Fruit fly (Drosophila melanogaster) whole organism, embryonic: ENCODE data around the gene WRNexo.

Experiments
- Bgb ChIP-seq: fragments of 200-800 bp; sonication (Bioruptor generic); IDR thresholded peaks from 2 replicates; pipeline ENCODE4 v1.3.6; 2022; ENCODE audit warnings: missing biosample characterization, missing genetic modification characterization; ENCODE audit not compliant: partially characterized antibody
- CG10654 ChIP-seq: fragments of 200-800 bp; sonication (Bioruptor generic); optimal IDR thresholded peaks from 2 replicates; lab custom pipeline; 2016; ENCODE audit warnings: missing biosample characterization, missing genetic modification characterization
- CG12391 ChIP-seq: fragments of 200-800 bp; sonication (Bioruptor generic); optimal IDR thresholded peaks from 3 replicates; lab custom pipeline; 2018; ENCODE audit warnings: missing biosample characterization, mild to moderate bottlenecking, missing genetic modification characterization, moderate library complexity
- CG14014 ChIP-seq: fragments of 200-800 bp; sonication (Bioruptor generic); IDR thresholded peaks from 2 replicates; pipeline ENCODE4 v1.3.6; 2022; ENCODE audit warnings: missing biosample characterization, missing genetic modification characterization
- CG14441 ChIP-seq: fragments of 200-800 bp; sonication (Bioruptor generic); IDR thresholded peaks from 2 replicates; pipeline ENCODE4 v1.3.6; 2022; ENCODE audit warnings: missing biosample characterization, missing genetic modification characterization
- CG15514 ChIP-seq: fragments of 200-800 bp; sonication (Bioruptor generic); optimal IDR thresholded peaks from 3 replicates; lab custom pipeline; 2017; ENCODE audit warnings: missing biosample characterization, missing genetic modification characterization, mild to moderate bottlenecking, moderate library complexity, missing genetic modification reagents
- CG2202 ChIP-seq: fragments of 200-800 bp; sonication (Bioruptor generic); optimal IDR thresholded peaks from 2 replicates; lab custom pipeline; 2018; ENCODE audit warnings: missing biosample characterization, mild to moderate bottlenecking, missing genetic modification characterization
- CG2875 ChIP-seq: fragments of 200-800 bp; sonication (Bioruptor generic); optimal IDR thresholded peaks from 2 replicates; lab custom pipeline; 2017; ENCODE audit warnings: missing biosample characterization, mild to moderate bottlenecking, missing genetic modification characterization, missing genetic modification reagents
- CG34224 ChIP-seq: fragments of 200-800 bp; sonication (Bioruptor generic); IDR thresholded peaks from 3 replicates; pipeline ENCODE4 v1.3.6; 2022; ENCODE audit warnings: missing biosample characterization, missing genetic modification characterization; ENCODE audit not compliant: partially characterized antibody
- CG34376 ChIP-seq: fragments of 200-800 bp; sonication (Bioruptor generic); optimal IDR thresholded peaks from 2 replicates; lab custom pipeline; 2018; ENCODE audit warnings: missing biosample characterization, mild to moderate bottlenecking, missing genetic modification characterization
- CG3847 ChIP-seq: fragments of 200-800 bp; sonication (Bioruptor generic); IDR thresholded peaks from 2 replicates; pipeline ENCODE4 v1.3.6; 2022; ENCODE audit warnings: missing biosample characterization, missing genetic modification characterization
- CG4617 ChIP-seq: fragments of 200-800 bp; sonication (Bioruptor generic); optimal IDR thresholded peaks from 3 replicates; lab custom pipeline; 2016; ENCODE audit warnings: missing biosample characterization, missing genetic modification characterization, borderline replicate concordance
- CG5245 ChIP-seq: fragments of 200-800 bp; sonication (Bioruptor generic); optimal IDR thresholded peaks from 3 replicates; lab custom pipeline; 2016; ENCODE audit warnings: missing biosample characterization, missing genetic modification characterization
- CG6791 ChIP-seq: fragments of 200-800 bp; sonication (Bioruptor generic); IDR thresholded peaks from 3 replicates; pipeline ENCODE4 v1.3.6; 2022; ENCODE audit warnings: missing biosample characterization, missing genetic modification characterization; ENCODE audit not compliant: partially characterized antibody
- CG7786 ChIP-seq: fragments of 200-800 bp; sonication (Bioruptor generic); optimal IDR thresholded peaks from 2 replicates; lab custom pipeline; 2016; ENCODE audit warnings: missing biosample characterization, missing genetic modification characterization
- CG9727 ChIP-seq: fragments of 200-800 bp; sonication (Bioruptor generic); optimal IDR thresholded peaks from 3 replicates; lab custom pipeline; 2017; ENCODE audit warnings: missing biosample characterization, mild to moderate bottlenecking, missing genetic modification characterization
- Dip3 ChIP-seq: fragments of 200-800 bp; sonication (Bioruptor generic); optimal IDR thresholded peaks from 3 replicates; lab custom pipeline; 2016; ENCODE audit warnings: missing biosample characterization, missing genetic modification characterization
- Doc3 ChIP-seq: fragments of 200-800 bp; sonication (Bioruptor generic); IDR thresholded peaks from 3 replicates; pipeline ENCODE4 v1.3.6; 2022; ENCODE audit warnings: missing biosample characterization, missing genetic modification characterization; ENCODE audit not compliant: partially characterized antibody
- Ets97D ChIP-seq: fragments of 200-800 bp; sonication (Bioruptor generic); optimal IDR thresholded peaks from 3 replicates; lab custom pipeline; 2016; ENCODE audit warnings: missing biosample characterization, missing genetic modification characterization
- Kr ChIP-seq: fragments of 200-800 bp; sonication (Bioruptor generic); optimal IDR thresholded peaks from 2 replicates; lab custom pipeline; 2017; ENCODE audit warnings: missing biosample characterization, mild to moderate bottlenecking, missing genetic modification characterization
- Lhr ChIP-seq: fragments of 200-800 bp; sonication (Bioruptor generic); optimal IDR thresholded peaks from 3 replicates; lab custom pipeline; 2017; ENCODE audit warnings: mild to moderate bottlenecking, missing biosample characterization, missing genetic modification reagents, missing genetic modification characterization
- Mes4 ChIP-seq: fragments of 200-800 bp; sonication (Bioruptor generic); optimal IDR thresholded peaks from 2 replicates; lab custom pipeline; 2016; ENCODE audit warnings: missing biosample characterization, missing genetic modification characterization
- Mrtf ChIP-seq: fragments of 200-800 bp; sonication (Bioruptor generic); IDR thresholded peaks from 3 replicates; pipeline ENCODE4 v1.3.6; 2022; ENCODE audit warnings: missing biosample characterization, missing genetic modification characterization
- NC2α ChIP-seq: fragments of 200-800 bp; sonication (Bioruptor generic); optimal IDR thresholded peaks from 2 replicates; lab custom pipeline; 2016; ENCODE audit warnings: missing biosample characterization, missing genetic modification characterization
- NC2β ChIP-seq: fragments of 200-800 bp; sonication (Bioruptor generic); optimal IDR thresholded peaks from 2 replicates; lab custom pipeline; 2016; ENCODE audit warnings: missing biosample characterization, missing genetic modification characterization
- NK7.1 ChIP-seq: fragments of 200-800 bp; sonication (Bioruptor generic); optimal IDR thresholded peaks from 3 replicates; lab custom pipeline; 2016; ENCODE audit warnings: missing biosample characterization, missing genetic modification characterization
- Six4 ChIP-seq: fragments of 200-800 bp; sonication (Bioruptor generic); optimal IDR thresholded peaks from 2 replicates; lab custom pipeline; 2016; ENCODE audit warnings: missing biosample characterization, missing genetic modification characterization
- Vsx1 ChIP-seq: fragments of 200-800 bp; sonication (Bioruptor generic); optimal IDR thresholded peaks from 2 replicates; lab custom pipeline; 2017; ENCODE audit warnings: missing biosample characterization, mild to moderate bottlenecking, missing genetic modification characterization, missing genetic modification reagents
- amos ChIP-seq: fragments of 200-800 bp; sonication (Bioruptor generic); IDR thresholded peaks from 2 replicates; pipeline ENCODE4 v1.3.6; 2022; ENCODE audit warnings: missing biosample characterization, missing genetic modification characterization; ENCODE audit not compliant: partially characterized antibody
- aop ChIP-seq: fragments of 200-800 bp; sonication (Bioruptor generic); IDR thresholded peaks from 2 replicates; pipeline ENCODE4 v1.3.6; 2022; ENCODE audit warnings: missing biosample characterization, missing genetic modification characterization
- bbx ChIP-seq: fragments of 200-800 bp; sonication (Bioruptor generic); IDR thresholded peaks from 2 replicates; pipeline ENCODE4 v1.3.6; 2022; ENCODE audit warnings: missing biosample characterization, missing genetic modification characterization; ENCODE audit not compliant: partially characterized antibody
- bowl ChIP-seq: fragments of 200-800 bp; sonication (Bioruptor generic); IDR thresholded peaks from 2 replicates; pipeline ENCODE4 v1.3.6; 2022; ENCODE audit warnings: missing biosample characterization, missing genetic modification characterization
- cad ChIP-seq: fragments of >200 bp; optimal IDR thresholded peaks from 2 replicates; lab custom pipeline; 2017; ENCODE audit warnings: missing biosample characterization, missing genetic modification characterization
- da ChIP-seq: fragments of 200-800 bp; sonication (Bioruptor generic); optimal IDR thresholded peaks from 2 replicates; lab custom pipeline; 2016; ENCODE audit warnings: missing biosample characterization, missing genetic modification characterization
- dm ChIP-seq: fragments of 200-800 bp; sonication (Bioruptor generic); optimal IDR thresholded peaks from 3 replicates; lab custom pipeline; 2016; ENCODE audit warnings: missing biosample characterization, missing genetic modification characterization
- gcm2 ChIP-seq: fragments of 200-800 bp; sonication (Bioruptor generic); optimal IDR thresholded peaks from 2 replicates; lab custom pipeline; 2016; ENCODE audit warnings: missing biosample characterization, missing genetic modification characterization
- gro ChIP-seq: fragments of 200-800 bp; sonication (Bioruptor generic); optimal IDR thresholded peaks from 2 replicates; lab custom pipeline; 2016; ENCODE audit warnings: missing biosample characterization, missing genetic modification characterization
- her ChIP-seq: fragments of 200-800 bp; sonication (Bioruptor generic); optimal IDR thresholded peaks from 2 replicates; lab custom pipeline; 2016; ENCODE audit warnings: missing biosample characterization, missing genetic modification characterization
- ken ChIP-seq: fragments of 200-800 bp; sonication (Bioruptor generic); IDR thresholded peaks from 3 replicates; pipeline ENCODE4 v1.3.6; 2022; ENCODE audit warnings: missing biosample characterization, missing genetic modification characterization
- knrl ChIP-seq: fragments of 200-800 bp; sonication (Bioruptor generic); IDR thresholded peaks from 3 replicates; pipeline ENCODE4 v1.3.6; 2022; ENCODE audit warnings: missing biosample characterization, missing genetic modification characterization; ENCODE audit not compliant: partially characterized antibody
- onecut ChIP-seq: fragments of 200-800 bp; sonication (Bioruptor generic); IDR thresholded peaks from 2 replicates; pipeline ENCODE4 v1.3.6; 2022; ENCODE audit warnings: missing biosample characterization, missing genetic modification characterization
- org-1 ChIP-seq: fragments of 200-800 bp; sonication (Bioruptor generic); optimal IDR thresholded peaks from 2 replicates; lab custom pipeline; 2017; ENCODE audit warnings: missing biosample characterization, missing genetic modification characterization
- repo ChIP-seq: fragments of 200-800 bp; sonication (Bioruptor generic); optimal IDR thresholded peaks from 2 replicates; lab custom pipeline; 2016; ENCODE audit warnings: missing biosample characterization, missing genetic modification characterization
- salm ChIP-seq: fragments of 200-800 bp; sonication (Bioruptor generic); optimal IDR thresholded peaks from 2 replicates; lab custom pipeline; 2018; ENCODE audit warnings: missing biosample characterization, mild to moderate bottlenecking, missing genetic modification characterization
- sens ChIP-seq: fragments of 200-800 bp; sonication (Bioruptor generic); peaks from one replicate; lab custom pipeline; 2016; ENCODE audit warnings: missing biosample characterization, missing genetic modification characterization
- sens-2 ChIP-seq: fragments of 200-800 bp; sonication (Bioruptor generic); IDR thresholded peaks from 2 replicates; pipeline ENCODE4 v1.3.6; 2022; ENCODE audit warnings: missing biosample characterization, missing genetic modification characterization
- seq ChIP-seq: fragments of 200-800 bp; sonication (Bioruptor generic); IDR thresholded peaks from 2 replicates; pipeline ENCODE4 v1.3.6; 2022; ENCODE audit warnings: missing biosample characterization, missing genetic modification characterization
- vvl ChIP-seq: fragments of 200-800 bp; sonication (Bioruptor generic); IDR thresholded peaks from 2 replicates; pipeline ENCODE4 v1.3.6; 2022; ENCODE audit warnings: missing biosample characterization, missing genetic modification characterization
- zen ChIP-seq: fragments of 200-800 bp; sonication (Bioruptor generic); optimal IDR thresholded peaks from 3 replicates; lab custom pipeline; 2018; ENCODE audit warnings: missing biosample characterization, mild to moderate bottlenecking, missing genetic modification characterization, moderate library complexity

WRNexo gene

dm6 chr3R:18365978-18366643 lies at the start of gene WRNexo, which contains the start of gene Nup43 (continued):
- TF ChIP-seq CG7786 (GFP tag; lab: Kevin White, UChicago) (no peak), CG5245 (GFP tag; lab: Kevin White, UChicago) (no peak), NC2β (peak; percentile 0), NK7.1 (GFP tag; lab: Kevin White, UChicago) (no peak), sens-2 (GFP tag; lab: Robert Waterston, UW) (no peak), bowl (GFP tag; lab: Robert Waterston, UW) (no peak), vvl (GFP tag; lab: Robert Waterston, UW) (no peak; the same call in 1 of the 2 replicates), Mrtf (GFP tag; lab: Robert Waterston, UW) (no peak), cad (GFP tag; lab: Kevin White, UChicago) (no peak), CG9727 (GFP tag; lab: Kevin White, UChicago) (peak; percentile 19), repo (no peak), CG15514 (GFP tag; lab: Kevin White, UChicago) (peak; percentile 18), Vsx1 (no peak), knrl (GFP tag; lab: Robert Waterston, UW) (no peak), bbx (GFP tag; lab: Robert Waterston, UW) (no peak), aop (GFP tag; lab: Robert Waterston, UW) (no peak), CG2202 (tag; lab: Kevin White, UChicago) (no peak), Lhr (peak; percentile 44), ken (GFP tag; lab: Robert Waterston, UW) (peak; percentile 52; the same call in 1 of the 3 replicates), CG34376 (GFP tag; lab: Kevin White, UChicago) (no peak), seq (GFP tag; lab: Robert Waterston, UW) (no peak), onecut (GFP tag; lab: Robert Waterston, UW) (no peak), CG10654 (GFP tag; lab: Kevin White, UChicago) (peak; percentile 25), CG34224 (GFP tag; lab: Robert Waterston, UW) (no peak), Doc3 (no peak), CG14441 (peak; percentile 21; the same call in 1 of the 2 replicates), salm (tag; lab: Kevin White, UChicago) (no peak), CG2875 (no peak), CG14014 (GFP tag; lab: Robert Waterston, UW) (peak; percentile 43; the same call in 1 of the 2 replicates), gcm2 (GFP tag; lab: Kevin White, UChicago) (no peak), amos (no peak), NC2α (GFP tag; lab: Kevin White, UChicago) (peak; percentile 4), da (GFP tag; lab: Kevin White, UChicago) (no peak)

DNA sequence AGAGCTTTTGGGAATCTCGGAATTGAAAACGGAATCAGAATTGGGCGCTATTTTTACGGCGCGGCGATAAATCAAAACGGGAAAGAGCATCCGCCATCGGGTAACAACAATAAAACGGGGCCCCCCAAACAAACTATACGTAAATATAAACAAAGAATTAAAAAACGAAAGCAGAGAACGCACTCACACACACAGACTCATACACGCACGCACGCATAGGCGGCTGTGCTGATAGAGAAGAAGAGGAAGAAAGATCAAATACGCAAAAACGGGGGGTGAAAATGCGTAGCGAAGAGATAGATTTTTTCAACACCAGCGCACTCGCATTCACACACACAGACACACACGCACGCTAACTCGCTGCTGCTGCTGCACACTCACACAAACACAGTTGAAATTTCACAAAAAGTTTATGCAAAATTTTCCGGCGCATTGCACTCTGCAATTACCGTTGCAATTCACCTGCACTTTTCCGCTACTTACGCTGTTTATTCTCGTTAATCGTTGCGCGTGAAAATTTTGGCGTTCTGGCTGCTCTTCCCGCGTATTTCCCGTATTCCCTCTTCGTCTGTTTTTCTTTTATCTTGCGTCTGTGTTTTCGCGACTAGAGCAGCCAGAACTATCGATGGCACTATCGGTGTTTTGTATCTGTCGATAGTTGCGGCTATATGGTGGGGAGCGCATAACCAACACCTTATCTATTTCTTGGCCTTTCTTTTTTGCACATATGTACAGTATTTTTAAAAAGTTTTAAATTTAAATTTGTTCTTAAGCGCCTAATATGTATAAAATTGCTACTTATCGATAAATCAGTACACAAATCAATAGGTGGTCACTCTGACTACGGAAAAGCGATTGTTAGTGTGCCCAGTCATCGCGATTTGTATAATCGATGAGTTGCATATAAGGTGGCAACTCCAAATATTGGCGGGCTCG lies 46.6 kb upstream of the WRNexo start, which contains the start of gene CG31122:
TSS of gene CG31122 (minus strand) at position 596 of the 936 bp plus-strand sequence.
- TF ChIP-seq CG6791 (GFP tag; lab: Robert Waterston, UW) = peak; percentile 89
- peak; percentile 92 for TF ChIP-seq Ets97D
- peak; percentile 11 for TF ChIP-seq her
- peak; percentile 62 for TF ChIP-seq CG3847
- peak; percentile 93 for TF ChIP-seq Bgb (GFP tag; lab: Robert Waterston, UW)
- TF ChIP-seq Mes4 (GFP tag; lab: Kevin White, UChicago) = peak; percentile 36
- peak; percentile 34 for TF ChIP-seq Six4 (GFP tag; lab: Kevin White, UChicago)
- TF ChIP-seq sens (GFP tag; lab: Kevin White, UChicago) = peak; percentile 95
- TF ChIP-seq gro (GFP tag; lab: Kevin White, UChicago) = peak; percentile 56
- no peak for TF ChIP-seq Kr (GFP tag; lab: Kevin White, UChicago)
- peak; percentile 69 for TF ChIP-seq Dip3 (GFP tag; lab: Kevin White, UChicago)
- peak; percentile 8 for TF ChIP-seq zen
- TF ChIP-seq CG12391 = peak; percentile 65
- TF ChIP-seq CG4617 (GFP tag; lab: Kevin White, UChicago) = peak; percentile 36
- TF ChIP-seq org-1 (GFP tag; lab: Kevin White, UChicago) = peak; percentile 2
- peak; percentile 14 for TF ChIP-seq dm (GFP tag; lab: Kevin White, UChicago)
